Fruit fly (Drosophila melanogaster) whole organism, embryonic: ENCODE results near the gene CG11456.

Experiments used
- Ada2b ChIP-seq: fragments of 200-800 bp; sonication (Bioruptor generic); IDR thresholded peaks from 2 replicates; pipeline ENCODE4 v1.3.6; 2022; ENCODE audit warnings: missing biosample characterization, missing genetic modification characterization
- B-H2 ChIP-seq: fragments of 200-800 bp; sonication (Bioruptor generic); optimal IDR thresholded peaks from 2 replicates; lab custom pipeline; 2018; ENCODE audit warnings: missing biosample characterization, mild to moderate bottlenecking, missing genetic modification characterization
- Bdp1 ChIP-seq: fragments of 200-800 bp; sonication (Bioruptor generic); optimal IDR thresholded peaks from 3 replicates; lab custom pipeline; 2016; ENCODE audit warnings: missing biosample characterization, missing genetic modification characterization
- CG10431 ChIP-seq: fragments of 200-800 bp; sonication (Bioruptor generic); optimal IDR thresholded peaks from 3 replicates; lab custom pipeline; 2018; ENCODE audit warnings: missing biosample characterization, mild to moderate bottlenecking, missing genetic modification characterization
- CG11085 ChIP-seq: fragments of 200-800 bp; sonication (Bioruptor generic); IDR thresholded peaks from 2 replicates; pipeline ENCODE4 v1.3.6; 2022; ENCODE audit warnings: missing biosample characterization, missing genetic modification characterization
- CG12236 ChIP-seq: fragments of 200-800 bp; sonication (Bioruptor generic); optimal IDR thresholded peaks from 2 replicates; lab custom pipeline; 2016; ENCODE audit warnings: missing biosample characterization, missing genetic modification characterization
- CG14667 ChIP-seq: fragments of 200-800 bp; sonication (Bioruptor generic); IDR thresholded peaks from 2 replicates; pipeline ENCODE4 v1.3.6; 2022; ENCODE audit warnings: missing biosample characterization, missing genetic modification characterization
- CG16813 ChIP-seq: fragments of 200-800 bp; sonication (Bioruptor generic); IDR thresholded peaks from 3 replicates; pipeline ENCODE4 v1.3.6; 2022; ENCODE audit warnings: missing biosample characterization, missing genetic modification characterization; ENCODE audit not compliant: partially characterized antibody
- CG16863 ChIP-seq: fragments of 200-800 bp; sonication (Bioruptor generic); optimal IDR thresholded peaks from 3 replicates; lab custom pipeline; 2016; ENCODE audit warnings: missing biosample characterization, missing genetic modification characterization
- CG17385 ChIP-seq: fragments of 200-800 bp; sonication (Bioruptor generic); optimal IDR thresholded peaks from 3 replicates; lab custom pipeline; 2018; ENCODE audit warnings: missing biosample characterization, mild to moderate bottlenecking, missing genetic modification characterization
- CG18262 ChIP-seq: fragments of 200-800 bp; optimal IDR thresholded peaks from 3 replicates; lab custom pipeline; 2019; ENCODE audit warnings: missing biosample characterization, mild to moderate bottlenecking, missing genetic modification characterization, moderate library complexity
- CG2129 ChIP-seq: fragments of 200-800 bp; sonication (Bioruptor generic); IDR thresholded peaks from 2 replicates; pipeline ENCODE4 v1.3.6; 2022; ENCODE audit warnings: missing biosample characterization, missing genetic modification characterization; ENCODE audit not compliant: partially characterized antibody
- CG2202 ChIP-seq: fragments of 200-800 bp; sonication (Bioruptor generic); optimal IDR thresholded peaks from 2 replicates; lab custom pipeline; 2018; ENCODE audit warnings: missing biosample characterization, mild to moderate bottlenecking, missing genetic modification characterization
- CG33557 ChIP-seq: fragments of 200-800 bp; sonication (Bioruptor generic); optimal IDR thresholded peaks from 2 replicates; lab custom pipeline; 2019; ENCODE audit warnings: missing biosample characterization, mild to moderate bottlenecking, missing genetic modification characterization, moderate library complexity
- CG4328 ChIP-seq: fragments of 200-800 bp; sonication (Bioruptor generic); optimal IDR thresholded peaks from 3 replicates; lab custom pipeline; 2017; ENCODE audit warnings: missing biosample characterization, missing genetic modification reagents, missing genetic modification characterization
- CG5245 ChIP-seq: fragments of 200-800 bp; sonication (Bioruptor generic); optimal IDR thresholded peaks from 3 replicates; lab custom pipeline; 2016; ENCODE audit warnings: missing biosample characterization, missing genetic modification characterization
- CG6813 ChIP-seq: fragments of 200-800 bp; sonication (Bioruptor generic); optimal IDR thresholded peaks from 2 replicates; lab custom pipeline; 2017; ENCODE audit warnings: missing biosample characterization, missing genetic modification characterization, mild to moderate bottlenecking, moderate library complexity, missing genetic modification reagents
- CG7271 ChIP-seq: fragments of 200-800 bp; sonication (Bioruptor generic); optimal IDR thresholded peaks from 2 replicates; lab custom pipeline; 2018; ENCODE audit warnings: missing biosample characterization, mild to moderate bottlenecking, missing genetic modification characterization, moderate library complexity
- CG7963 ChIP-seq: fragments of 200-800 bp; sonication (Bioruptor generic); IDR thresholded peaks from 3 replicates; pipeline ENCODE4 v1.3.6; 2022; ENCODE audit warnings: missing biosample characterization, missing genetic modification characterization; ENCODE audit not compliant: partially characterized antibody
- CG8281 ChIP-seq: fragments of 200-800 bp; sonication (Bioruptor generic); optimal IDR thresholded peaks from 2 replicates; lab custom pipeline; 2018; ENCODE audit warnings: missing biosample characterization, mild to moderate bottlenecking, missing genetic modification characterization, moderate library complexity
- CG8765 ChIP-seq: fragments of 200-800 bp; sonication (Bioruptor generic); IDR thresholded peaks from 2 replicates; pipeline ENCODE4 v1.3.6; 2022; ENCODE audit warnings: missing biosample characterization, missing genetic modification characterization
- CG9609 ChIP-seq: fragments of 200-800 bp; sonication (Bioruptor generic); optimal IDR thresholded peaks from 3 replicates; lab custom pipeline; 2016; ENCODE audit warnings: missing biosample characterization, missing genetic modification characterization
- CG9727 ChIP-seq: fragments of 200-800 bp; sonication (Bioruptor generic); optimal IDR thresholded peaks from 3 replicates; lab custom pipeline; 2017; ENCODE audit warnings: missing biosample characterization, mild to moderate bottlenecking, missing genetic modification characterization
- Dp ChIP-seq: fragments of 200-800 bp; sonication (Bioruptor generic); optimal IDR thresholded peaks from 2 replicates; lab custom pipeline; 2018; ENCODE audit warnings: missing biosample characterization, mild to moderate bottlenecking, missing genetic modification characterization, moderate library complexity
- Ets65A ChIP-seq: fragments of 200-800 bp; sonication (Bioruptor generic); peaks from one replicate; lab custom pipeline; 2016; ENCODE audit warnings: missing biosample characterization, missing genetic modification characterization
- Gug ChIP-seq: fragments of 200-800 bp; sonication (Bioruptor generic); IDR thresholded peaks from 4 replicates; pipeline ENCODE4 v1.3.6; 2022; ENCODE audit warnings: missing biosample characterization, missing genetic modification characterization
- HLH54F ChIP-seq: fragments of 200-800 bp; sonication (Bioruptor generic); optimal IDR thresholded peaks from 3 replicates; lab custom pipeline; 2016; ENCODE audit warnings: missing biosample characterization, missing genetic modification characterization
- Meics ChIP-seq: fragments of 200-800 bp; sonication (Bioruptor generic); optimal IDR thresholded peaks from 2 replicates; lab custom pipeline; 2017; ENCODE audit warnings: missing biosample characterization, mild to moderate bottlenecking, missing genetic modification characterization
- Myb ChIP-seq: fragments of 200-800 bp; sonication (Bioruptor generic); optimal IDR thresholded peaks from 2 replicates; lab custom pipeline; 2016; ENCODE audit warnings: missing biosample characterization, missing genetic modification characterization
- Nf-YB ChIP-seq: fragments of 200-800 bp; sonication (Bioruptor generic); optimal IDR thresholded peaks from 3 replicates; lab custom pipeline; 2019; ENCODE audit warnings: missing biosample characterization, mild to moderate bottlenecking, missing genetic modification characterization, moderate library complexity
- NfI ChIP-seq: fragments of 200-800 bp; sonication (Bioruptor generic); optimal IDR thresholded peaks from 3 replicates; lab custom pipeline; 2018; ENCODE audit warnings: missing biosample characterization, mild to moderate bottlenecking, missing genetic modification characterization, moderate library complexity
- Opbp ChIP-seq: fragments of 200-800 bp; sonication (Bioruptor generic); IDR thresholded peaks from 3 replicates; pipeline ENCODE4 v1.3.6; 2022; ENCODE audit warnings: missing biosample characterization, missing genetic modification characterization; ENCODE audit not compliant: partially characterized antibody
- PHDP ChIP-seq: fragments of 200-800 bp; sonication (Bioruptor generic); optimal IDR thresholded peaks from 3 replicates; lab custom pipeline; 2018; ENCODE audit warnings: missing biosample characterization, mild to moderate bottlenecking, missing genetic modification characterization, moderate library complexity
- Side ChIP-seq: fragments of 200-800 bp; sonication (Bioruptor generic); optimal IDR thresholded peaks from 2 replicates; lab custom pipeline; 2016; ENCODE audit warnings: missing biosample characterization, missing genetic modification characterization
- Six4 ChIP-seq: fragments of 200-800 bp; sonication (Bioruptor generic); optimal IDR thresholded peaks from 2 replicates; lab custom pipeline; 2016; ENCODE audit warnings: missing biosample characterization, missing genetic modification characterization
- cato ChIP-seq: fragments of 200-800 bp; sonication (Bioruptor generic); optimal IDR thresholded peaks from 2 replicates; lab custom pipeline; 2016; ENCODE audit warnings: missing biosample characterization, missing genetic modification characterization, borderline replicate concordance
- da ChIP-seq: fragments of 200-800 bp; sonication (Bioruptor generic); optimal IDR thresholded peaks from 2 replicates; lab custom pipeline; 2016; ENCODE audit warnings: missing biosample characterization, missing genetic modification characterization
- dpn ChIP-seq, 2 experiments: fragments of 200-800 bp; sonication (Bioruptor generic); optimal IDR thresholded peaks; 3 replicates each; lab custom pipeline; 2016; ENCODE audit warnings: missing biosample characterization in 2 of 2, missing genetic modification characterization in 2 of 2
- eve ChIP-seq, 2 experiments: fragments of >200 bp; optimal IDR thresholded peaks; 2 replicates each; lab custom pipeline; 2017; ENCODE audit warnings: missing biosample characterization in 2 of 2, missing genetic modification characterization in 2 of 2
- gcm ChIP-seq: fragments of 200-800 bp; sonication (Bioruptor generic); optimal IDR thresholded peaks from 2 replicates; lab custom pipeline; 2019; ENCODE audit warnings: missing biosample characterization, mild to moderate bottlenecking, missing genetic modification characterization, moderate library complexity
- hbn ChIP-seq: fragments of 200-800 bp; sonication (Bioruptor generic); IDR thresholded peaks from 2 replicates; pipeline ENCODE4 v1.3.6; 2022; ENCODE audit warnings: missing biosample characterization, missing genetic modification characterization; ENCODE audit not compliant: partially characterized antibody
- insv ChIP-seq, 2 experiments: fragments of 200-800 bp; sonication (Bioruptor generic); optimal IDR thresholded peaks; 3 replicates each; lab custom pipeline; 2016 to 2018; ENCODE audit warnings: missing biosample characterization in 2 of 2, missing genetic modification characterization in 2 of 2
- jumu ChIP-seq: fragments of 200-800 bp; sonication (Bioruptor generic); optimal IDR thresholded peaks from 3 replicates; lab custom pipeline; 2016; ENCODE audit warnings: missing biosample characterization, missing genetic modification characterization
- ken ChIP-seq: fragments of 200-800 bp; sonication (Bioruptor generic); IDR thresholded peaks from 3 replicates; pipeline ENCODE4 v1.3.6; 2022; ENCODE audit warnings: missing biosample characterization, missing genetic modification characterization
- otp ChIP-seq: fragments of 200-800 bp; sonication (Bioruptor generic); IDR thresholded peaks from 3 replicates; pipeline ENCODE4, ENCODE4 v1.3.6; 2022; ENCODE audit warnings: missing biosample characterization, missing genetic modification characterization
- pum ChIP-seq: fragments of 200-800 bp; sonication (Bioruptor generic); optimal IDR thresholded peaks from 2 replicates; lab custom pipeline; 2016; ENCODE audit warnings: missing biosample characterization, missing genetic modification characterization
- sna ChIP-seq: fragments of 200-800 bp; sonication (Bioruptor generic); IDR thresholded peaks from 2 replicates; pipeline ENCODE4 v1.3.6; 2022; ENCODE audit warnings: missing biosample characterization, missing genetic modification characterization; ENCODE audit not compliant: partially characterized antibody
- yki ChIP-seq: fragments of >200 bp; optimal IDR thresholded peaks from 3 replicates; lab custom pipeline; 2018
- z ChIP-seq: fragments of 200-800 bp; sonication (Bioruptor generic); IDR thresholded peaks from 3 replicates; pipeline ENCODE4 v1.3.6; 2022; ENCODE audit warnings: missing biosample characterization, missing genetic modification characterization

CG11456 gene

DNA sequence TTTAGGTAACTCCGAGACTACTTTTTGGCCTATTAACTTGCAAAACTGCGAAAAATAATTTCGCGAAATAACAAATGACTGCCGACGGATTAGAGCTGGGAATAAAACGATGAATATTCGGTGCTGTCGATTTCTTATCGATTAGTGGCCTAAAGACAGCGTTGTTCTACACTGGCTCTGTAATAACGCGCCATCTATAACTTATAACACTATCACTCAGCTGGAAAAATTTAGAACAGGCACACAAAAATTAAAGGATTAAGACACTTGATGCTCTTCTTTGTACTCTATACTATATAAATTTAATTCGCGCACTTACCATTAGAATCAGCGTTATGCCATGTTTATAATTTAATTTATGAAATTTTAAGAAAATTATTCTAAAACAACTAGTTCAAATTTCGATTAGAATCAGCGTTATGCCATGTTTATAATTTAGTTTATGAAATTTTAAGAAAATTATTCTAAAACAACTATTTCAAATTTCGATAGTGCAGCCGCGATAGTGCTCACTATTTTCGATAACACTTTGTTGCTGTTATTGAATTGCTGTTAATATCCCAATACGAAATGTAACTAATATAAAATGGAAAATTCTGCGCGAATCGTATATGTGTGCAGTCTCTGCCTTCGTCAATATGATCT lies at the start of gene CG11456, which contains the start of gene CSN3 (continued):
- TF ChIP-seq CG7963 (GFP tag; lab: Robert Waterston, UW) (peak; percentile 72), CG9609 (GFP tag; lab: Kevin White, UChicago) (peak; percentile 58), Dp (GFP tag; lab: Kevin White, UChicago) (peak; percentile 70), CG16863 (peak; percentile 18), ken (peak; percentile 61; the same call in 1 of the 3 replicates), Bdp1 (GFP tag; lab: Kevin White, UChicago) (peak; percentile 6), CG5245 (peak; percentile 34), jumu (peak; percentile 60), NfI (GFP tag; lab: Kevin White, UChicago) (peak; percentile 57), Myb (GFP tag; lab: Kevin White, UChicago) (peak; percentile 48), yki (lab: Kevin White, UChicago) (no peak), hbn (GFP tag; lab: Robert Waterston, UW) (peak; percentile 54), CG10431 (GFP tag; lab: Kevin White, UChicago) (no peak), pum (GFP tag; lab: Kevin White, UChicago) (peak; percentile 44), Opbp (GFP tag; lab: Robert Waterston, UW) (peak; percentile 71), CG16813 (GFP tag; lab: Robert Waterston, UW) (peak; percentile 67), dpn (GFP tag; optimal IDR thresholded peaks at IDR 0.05; lab: Kevin White, UChicago) (peak; percentile 61 to 64), CG2129 (GFP tag; lab: Robert Waterston, UW) (0 out of 2 replicates have a peak, but pooled peaks have one; percentile 6), CG8281 (no peak)

DNA sequence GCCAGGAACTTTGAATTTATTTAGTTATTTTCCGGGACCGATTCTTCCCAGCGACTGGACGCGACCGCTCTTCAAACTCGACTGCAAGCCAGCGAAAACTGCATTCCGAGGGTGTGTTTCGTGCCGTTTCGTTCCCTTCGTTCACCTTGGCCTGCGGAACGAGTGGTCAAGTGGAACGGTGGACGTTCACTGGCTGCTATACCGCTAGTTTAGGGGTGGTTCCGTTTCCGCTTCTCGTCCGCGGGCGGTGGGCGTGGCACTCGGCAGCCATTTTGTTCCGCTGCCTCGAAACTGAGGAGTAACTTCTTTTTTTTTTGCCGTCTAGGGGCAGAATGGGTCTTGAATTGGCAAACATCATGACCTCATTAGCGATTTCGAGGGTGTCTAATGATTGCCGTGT lies 49.1 kb upstream of the CG11456 start, which contains the start of gene Six4:
TSS of gene Six4 (minus strand) at position 85 of the 400 bp plus-strand sequence.
- TF ChIP-seq Ets65A (GFP tag; lab: Kevin White, UChicago) (peak; percentile 41), Nf-YB (GFP tag; lab: Kevin White, UChicago) (peak; percentile 95), CG18262 (tag; lab: Kevin White, UChicago) (no peak), CG33557 (GFP tag; lab: Kevin White, UChicago) (peak; percentile 63), CG6813 (GFP tag; lab: Kevin White, UChicago) (peak; percentile 49), insv (GFP tag; optimal IDR thresholded peaks at IDR 0.05; lab: Kevin White, UChicago) (peak in 1 of 2 experiments; percentile 21), da (no peak), Meics (GFP tag; lab: Kevin White, UChicago) (no peak), CG17385 (GFP tag; lab: Kevin White, UChicago) (no peak), CG9727 (peak; percentile 17), Side (GFP tag; lab: Kevin White, UChicago) (no peak), z (GFP tag; lab: Robert Waterston, UW) (no peak), Gug (GFP tag; lab: Robert Waterston, UW) (no peak), sna (GFP tag; lab: Robert Waterston, UW) (no peak), CG14667 (GFP tag; lab: Robert Waterston, UW) (no peak), PHDP (tag; lab: Kevin White, UChicago) (no peak), CG10431 (GFP tag; lab: Kevin White, UChicago) (peak; percentile 35), Six4 (GFP tag; lab: Kevin White, UChicago) (peak; percentile 29), gcm (GFP tag; lab: Kevin White, UChicago) (peak; percentile 24), B-H2 (no peak), CG11085 (GFP tag; lab: Robert Waterston, UW) (no peak), eve (GFP tag; optimal IDR thresholded peaks at IDR 0.05; lab: Kevin White, UChicago) (no peak), CG7271 (peak; percentile 72), cato (GFP tag; lab: Kevin White, UChicago) (no peak), CG8765 (GFP tag; lab: Robert Waterston, UW) (no peak), CG12236 (GFP tag; lab: Kevin White, UChicago) (no peak), HLH54F (GFP tag; lab: Kevin White, UChicago) (no peak), CG2202 (tag; lab: Kevin White, UChicago) (no peak), otp (GFP tag; lab: Robert Waterston, UW) (0 out of 3 replicates have a peak, but pooled peaks have one; percentile 18), CG4328 (GFP tag; lab: Kevin White, UChicago) (peak; percentile 7), NfI (GFP tag; lab: Kevin White, UChicago) (no peak), Ada2b (GFP tag; lab: Robert Waterston, UW) (no peak), dpn (GFP tag; optimal IDR thresholded peaks at IDR 0.05; lab: Kevin White, UChicago) (no peak)
